Worm (Caenorhabditis elegans) whole organism, dauer: ENCODE measurements around the gene C31B8.7.
"Not testable (repeated sequence)": the region's sequence is repeated elsewhere in the genome, so short reads cannot be mapped to it uniquely, and the experiment has no call there.

Experiments
- unc-62 ChIP-seq: sonication (generic microtip); optimal IDR thresholded peaks from 2 replicates; lab custom pipeline; 2017; ENCODE audit warnings: missing biosample characterization, missing genetic modification reagents, missing genetic modification characterization

The C31B8.7 gene

ce11 chrV:2903227-2903626 lies at the start of gene C31B8.7:
TSS of gene C31B8.7 (minus strand) at chrV:2903327.
- no peak for TF ChIP-seq unc-62 (GFP tag; lab: Kevin White, UChicago)

DNA sequence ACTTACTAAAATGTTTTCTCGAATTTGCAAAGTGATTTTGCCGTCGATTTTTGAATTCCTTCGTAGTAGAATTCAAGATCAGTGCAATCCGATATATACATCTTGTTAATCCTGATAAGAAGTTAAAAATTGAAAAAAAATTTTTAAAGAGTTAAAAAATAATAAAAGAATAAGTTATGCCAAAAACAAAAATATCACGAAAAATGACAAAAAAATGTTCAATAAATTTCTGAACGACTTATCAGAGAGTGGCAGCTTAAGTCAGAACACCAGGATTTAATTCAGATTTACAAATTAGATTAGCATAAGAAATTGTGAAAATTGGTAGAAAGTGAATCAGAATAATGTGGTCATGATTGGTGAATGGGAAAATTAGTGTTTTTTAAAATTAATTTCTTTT lies 49.0 kb upstream of the C31B8.7 start, which contains the start of gene srw-122:
Gene srw-122 (minus strand): TSS at position 101 of the 400 bp plus-strand sequence.
- TF ChIP-seq unc-62 (GFP tag; lab: Kevin White, UChicago), result not testable (repeated sequence)

ce11 chrV:2945602-2946001 lies 42.5 kb upstream of the C31B8.7 start, which contains the start of gene srh-87:
TSS of gene srh-87 (minus strand) at chrV:2945702.
- TF ChIP-seq unc-62 (GFP tag; lab: Kevin White, UChicago), result no peak

- no peak for TF ChIP-seq unc-62 (GFP tag; lab: Kevin White, UChicago)
Observed at ce11 chrV:2943859-2944258, 40.7 kb upstream of the C31B8.7 start, which contains the start of gene srw-137. TSS of gene srw-137 (minus strand) at chrV:2943959.

ce11 chrV:2942247-2942646 lies 39.1 kb upstream of the C31B8.7 start:
- TF ChIP-seq unc-62 (GFP tag; lab: Kevin White, UChicago), result no peak

ce11 chrV:2941405-2941804 lies 38.3 kb upstream of the C31B8.7 start, which contains the start of gene srw-143:
TSS of gene srw-143 (minus strand) at chrV:2941505.
- no peak for TF ChIP-seq unc-62 (GFP tag; lab: Kevin White, UChicago)

DNA sequence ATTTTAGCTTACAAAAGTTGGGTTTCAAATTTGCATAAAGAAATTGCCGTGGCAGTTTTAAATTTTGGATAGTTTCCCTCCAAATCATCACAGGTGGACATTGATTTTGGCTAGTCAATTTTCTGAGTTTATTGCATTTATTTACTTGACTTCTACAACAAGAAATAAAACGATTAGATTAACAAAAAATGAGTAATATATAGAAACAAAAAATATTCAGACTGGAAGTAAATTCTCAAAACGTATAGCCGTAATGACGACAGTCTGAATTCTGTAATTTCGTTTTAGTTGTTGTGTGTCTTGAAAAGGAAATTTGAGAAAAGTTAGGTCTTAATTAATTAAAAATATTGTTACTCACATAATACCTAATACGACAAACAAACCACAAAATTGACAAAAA lies 35.4 kb upstream of the C31B8.7 start, which contains the start of gene srw-141:
Gene srw-141 (minus strand): TSS at position 101 of the 400 bp plus-strand sequence.
- no peak for TF ChIP-seq unc-62 (GFP tag; lab: Kevin White, UChicago)

ce11 chrV:2934075-2934474 lies 30.9 kb upstream of the C31B8.7 start, which contains the start of gene srh-247:
TSS of gene srh-247 (minus strand) at chrV:2934175.
- no peak for TF ChIP-seq unc-62 (GFP tag; lab: Kevin White, UChicago)

- TF ChIP-seq unc-62 (GFP tag; lab: Kevin White, UChicago), result no peak
Observed at ce11 chrV:2931252-2931651, 28.1 kb upstream of the C31B8.7 start, which contains the start of gene C31B8.1. TSS of gene C31B8.1 (plus strand) at chrV:2931552.

- TF ChIP-seq unc-62 (GFP tag; lab: Kevin White, UChicago), result no peak
Observed at ce11 chrV:2929753-2930152, 26.6 kb upstream of the C31B8.7 start, which contains the start of gene C31B8.16. TSS of gene C31B8.16 (plus strand) at chrV:2930053.

ce11 chrV:2927553-2927952 lies 24.4 kb upstream of the C31B8.7 start, which contains the start of gene C31B8.12:
TSS of gene C31B8.12 (minus strand) at chrV:2927653.
- TF ChIP-seq unc-62 (GFP tag; lab: Kevin White, UChicago), result no peak

DNA sequence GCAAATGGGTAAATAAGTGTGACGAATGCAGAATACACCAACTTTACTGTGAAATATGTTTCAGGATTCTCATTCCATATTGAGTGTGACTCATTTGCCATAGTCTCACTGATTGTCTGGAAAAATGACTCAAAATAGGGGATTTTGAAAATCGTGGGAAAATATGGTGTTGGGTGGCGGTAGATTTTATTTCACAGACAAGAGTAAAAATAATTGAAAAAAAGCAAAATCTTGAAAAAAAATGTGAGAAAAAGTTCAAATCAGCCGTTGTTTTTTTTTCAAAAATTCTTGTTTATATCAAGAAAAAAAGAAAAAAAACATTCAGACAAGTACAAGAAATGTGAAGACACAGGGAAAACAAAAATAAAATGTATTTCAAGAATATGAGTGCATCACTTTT lies 19.5 kb upstream of the C31B8.7 start, which contains the start of gene srh-38:
Gene srh-38 (minus strand): TSS at position 101 of the 400 bp plus-strand sequence.
- TF ChIP-seq unc-62 (GFP tag; lab: Kevin White, UChicago), result no peak

DNA sequence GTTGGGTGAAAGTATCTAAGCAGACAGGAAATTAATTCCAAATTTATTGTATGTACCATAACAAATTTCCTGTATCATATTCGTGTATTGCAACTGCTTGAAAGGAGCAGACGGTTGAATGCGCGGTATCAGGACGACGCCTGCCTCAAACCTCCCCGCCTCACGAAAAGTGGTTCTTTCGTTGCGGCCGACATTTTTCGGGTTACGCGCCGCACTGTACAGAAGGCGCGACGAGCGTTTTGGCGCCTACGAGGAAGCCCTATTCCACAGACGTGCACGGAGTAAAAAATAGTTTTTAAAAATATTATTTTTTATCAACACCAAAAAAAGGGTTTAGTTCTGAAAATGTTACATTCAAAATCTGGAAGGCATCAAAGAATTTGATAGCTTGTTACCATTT lies 17.0 kb upstream of the C31B8.7 start:
- no peak for TF ChIP-seq unc-62 (GFP tag; lab: Kevin White, UChicago)

- no peak for TF ChIP-seq unc-62 (GFP tag; lab: Kevin White, UChicago)
Observed at ce11 chrV:2913948-2914347, 10.8 kb upstream of the C31B8.7 start, which contains the start of gene srh-146. TSS of gene srh-146 (plus strand) at chrV:2914248.

DNA sequence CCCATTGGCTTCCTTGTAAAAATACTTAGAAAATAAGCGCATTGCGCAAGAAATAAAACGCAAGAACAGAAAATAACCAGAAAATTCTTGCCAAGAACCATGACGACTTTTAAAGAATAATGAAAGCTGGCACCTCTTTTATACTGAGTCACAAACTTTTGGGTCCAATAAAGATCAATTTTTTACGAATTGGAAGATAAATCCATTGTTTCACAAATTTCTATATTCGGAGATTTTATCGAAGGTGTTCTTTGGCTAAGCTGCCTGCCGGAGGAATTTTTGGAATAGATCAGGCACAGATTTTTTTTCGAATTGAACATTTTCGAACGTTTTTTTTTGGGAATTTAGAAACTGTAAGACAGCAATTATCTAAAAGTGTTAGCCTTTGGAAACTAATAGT lies 9.8 kb upstream of the C31B8.7 start, which contains the start of gene C31B8.9:
Gene C31B8.9 (minus strand): TSS at position 101 of the 400 bp plus-strand sequence.
- no peak for TF ChIP-seq unc-62 (GFP tag; lab: Kevin White, UChicago)

- no peak for TF ChIP-seq unc-62 (GFP tag; lab: Kevin White, UChicago)
Observed at ce11 chrV:2909525-2909924, 6.4 kb upstream of the C31B8.7 start, which contains the start of gene zmp-3. TSS of gene zmp-3 (minus strand) at chrV:2909625.

DNA sequence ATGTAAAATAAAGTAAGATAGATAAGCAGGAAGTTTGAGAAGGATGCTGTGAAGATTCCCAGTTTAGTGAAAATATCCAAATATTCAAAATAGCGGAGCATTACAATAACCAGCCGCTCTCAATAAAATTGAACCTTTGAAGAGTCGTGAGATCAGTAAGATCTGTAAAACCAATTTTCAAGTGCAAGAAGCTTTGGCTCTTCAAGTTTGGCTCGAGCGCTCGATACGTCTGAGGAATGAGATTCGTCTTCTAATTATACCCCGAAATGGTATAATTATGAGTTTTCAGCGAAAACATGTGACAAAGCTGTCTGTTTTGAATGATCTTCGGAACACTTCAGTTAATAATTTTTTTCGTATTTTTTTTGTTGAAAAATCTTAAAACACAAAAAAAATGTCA lies 3.3 kb downstream of the C31B8.7 start, which contains the start of gene str-46:
Gene str-46 (minus strand): TSS at position 101 of the 400 bp plus-strand sequence.
- no peak for TF ChIP-seq unc-62 (GFP tag; lab: Kevin White, UChicago)
